Worm (Caenorhabditis elegans) whole organism, L1 larva: ENCODE results near the gene ced-11.

Experiments
- C16A3.4 ChIP-seq: fragments of 150-350 bp; optimal IDR thresholded peaks from 2 replicates; lab custom pipeline; 2014; ENCODE audit warnings: missing biosample characterization, missing genetic modification characterization
- F16B12.6 ChIP-seq: fragments of 150-350 bp; optimal IDR thresholded peaks from 2 replicates; lab custom pipeline; 2014; ENCODE audit warnings: missing biosample characterization, missing genetic modification characterization
- Y116A8C.19 ChIP-seq: sonication (generic microtip); optimal IDR thresholded peaks from 2 replicates; lab custom pipeline; 2016; ENCODE audit warnings: missing compliant biosample characterization, missing genetic modification characterization, borderline replicate concordance
- ama-1 ChIP-seq: fragments of 150-350 bp; optimal IDR thresholded peaks from 2 replicates; lab custom pipeline; 2014
- blmp-1 ChIP-seq: fragments of 150-350 bp; optimal IDR thresholded peaks from 2 replicates; lab custom pipeline; 2014; ENCODE audit warnings: missing biosample characterization, missing genetic modification characterization
- ceh-8 ChIP-seq: fragments of 200-800 bp; sonication (Bioruptor generic); optimal IDR thresholded peaks from 2 replicates; lab custom pipeline; 2018; ENCODE audit warnings: mild to moderate bottlenecking, missing genetic modification characterization, moderate library complexity, missing compliant biosample characterization
- dpl-1 ChIP-seq, 3 experiments: fragments of 150-350 bp in 2 of 3; sonication (generic microtip) in 1 of 3; optimal IDR thresholded peaks; 2 replicates each; lab custom pipeline; 2014 to 2017; ENCODE audit warnings: missing biosample characterization in 3 of 3, missing genetic modification characterization in 3 of 3, missing genetic modification reagents in 3 of 3
- dsc-1 ChIP-seq: sonication (generic microtip); optimal IDR thresholded peaks from 2 replicates; lab custom pipeline; 2016; ENCODE audit warnings: mild to moderate bottlenecking, missing genetic modification characterization, missing compliant biosample characterization
- efl-1 ChIP-seq, 4 experiments: fragments of 150-350 bp; optimal IDR thresholded peaks in 3 of 4; peaks in 1 of 4; 1 replicate in 1 of 4; 2 replicates in 3 of 4; lab custom pipeline; 2014; ENCODE audit warnings: missing biosample characterization in 2 of 4, missing genetic modification characterization in 2 of 4, missing genetic modification reagents in 2 of 4
- ets-5 ChIP-seq: fragments of 200-800 bp; sonication (Bioruptor generic); IDR thresholded peaks from 2 replicates; pipeline ENCODE4 v1.3.6; 2022; ENCODE audit warnings: missing genetic modification characterization, missing compliant biosample characterization
- fkh-4 ChIP-seq: sonication (generic microtip); optimal IDR thresholded peaks from 2 replicates; lab custom pipeline; 2016; ENCODE audit warnings: missing compliant biosample characterization, missing genetic modification characterization, borderline replicate concordance
- fkh-8 ChIP-seq: sonication (generic microtip); optimal IDR thresholded peaks from 2 replicates; lab custom pipeline; 2016; ENCODE audit warnings: mild to moderate bottlenecking, missing genetic modification characterization, missing compliant biosample characterization
- irx-1 ChIP-seq: sonication (generic microtip); optimal IDR thresholded peaks from 2 replicates; lab custom pipeline; 2016; ENCODE audit warnings: missing genetic modification characterization, missing compliant biosample characterization
- jun-1 ChIP-seq: fragments of 150-350 bp; optimal IDR thresholded peaks from 2 replicates; lab custom pipeline; 2014; ENCODE audit warnings: missing biosample characterization, missing genetic modification reagents, missing genetic modification characterization
- lin-14 ChIP-seq: fragments of 200-800 bp; sonication (Bioruptor generic); optimal IDR thresholded peaks from 2 replicates; lab custom pipeline; 2018; ENCODE audit warnings: mild to moderate bottlenecking, missing genetic modification characterization, moderate library complexity, missing compliant biosample characterization
- lsy-2 ChIP-seq, 2 experiments: fragments of 150-350 bp; optimal IDR thresholded peaks; 2 replicates each; lab custom pipeline; 2014; ENCODE audit warnings: missing biosample characterization in 2 of 2, missing genetic modification characterization in 2 of 2
- nhr-11 ChIP-seq: fragments of 150-350 bp; optimal IDR thresholded peaks from 2 replicates; lab custom pipeline; 2014; ENCODE audit warnings: missing biosample characterization, missing genetic modification characterization
- nhr-12 ChIP-seq: sonication (generic microtip); optimal IDR thresholded peaks from 2 replicates; lab custom pipeline; 2017; ENCODE audit warnings: missing biosample characterization, missing genetic modification characterization
- nhr-47 ChIP-seq: sonication (generic microtip); optimal IDR thresholded peaks from 2 replicates; lab custom pipeline; 2016; ENCODE audit warnings: mild to moderate bottlenecking, missing genetic modification characterization, moderate library complexity, missing compliant biosample characterization
- nhr-71 ChIP-seq: sonication (generic microtip); optimal IDR thresholded peaks from 2 replicates; lab custom pipeline; 2016; ENCODE audit warnings: mild to moderate bottlenecking, missing genetic modification characterization, moderate library complexity, missing compliant biosample characterization
- nhr-76 ChIP-seq: sonication (generic microtip); optimal IDR thresholded peaks from 2 replicates; lab custom pipeline; 2017; ENCODE audit warnings: missing biosample characterization, missing genetic modification characterization
- nhr-85 ChIP-seq: sonication (generic microtip); peaks from one replicate; lab custom pipeline; 2016; ENCODE audit warnings: missing genetic modification characterization, inconsistent platforms, missing compliant biosample characterization
- pax-3 ChIP-seq: fragments of 200-800 bp; sonication (Bioruptor generic); optimal IDR thresholded peaks from 2 replicates; lab custom pipeline; 2018; ENCODE audit warnings: mild to moderate bottlenecking, missing genetic modification characterization, moderate library complexity, missing compliant biosample characterization
- rnt-1 ChIP-seq: sonication (generic microtip); optimal IDR thresholded peaks from 2 replicates; lab custom pipeline; 2016; ENCODE audit warnings: mild to moderate bottlenecking, missing genetic modification characterization, moderate library complexity, missing compliant biosample characterization
- skn-1 ChIP-seq: fragments of 150-350 bp; optimal IDR thresholded peaks from 2 replicates; lab custom pipeline; 2014; ENCODE audit warnings: missing biosample characterization, missing genetic modification characterization
- snpc-4 ChIP-seq: fragments of 150-350 bp; optimal IDR thresholded peaks from 2 replicates; lab custom pipeline; 2014; ENCODE audit warnings: missing biosample characterization, missing genetic modification characterization
- snu-23 ChIP-seq: sonication (generic microtip); optimal IDR thresholded peaks from 2 replicates; lab custom pipeline; 2016; ENCODE audit warnings: missing genetic modification characterization, missing compliant biosample characterization
- sox-4 ChIP-seq: sonication (generic microtip); optimal IDR thresholded peaks from 2 replicates; lab custom pipeline; 2016; ENCODE audit warnings: missing genetic modification characterization, missing compliant biosample characterization
- sptf-1 ChIP-seq: fragments of 150-350 bp; optimal IDR thresholded peaks from 2 replicates; lab custom pipeline; 2014; ENCODE audit warnings: missing biosample characterization, missing genetic modification characterization
- sup-37 ChIP-seq: fragments of 200-800 bp; sonication (Bioruptor generic); optimal IDR thresholded peaks from 2 replicates; lab custom pipeline; 2018; ENCODE audit warnings: mild to moderate bottlenecking, missing genetic modification characterization, missing compliant biosample characterization
- xbp-1 ChIP-seq: sonication (generic microtip); optimal IDR thresholded peaks from 2 replicates; lab custom pipeline; 2016; ENCODE audit warnings: missing genetic modification characterization, missing compliant biosample characterization
- zag-1 ChIP-seq: fragments of 150-350 bp; optimal IDR thresholded peaks from 2 replicates; lab custom pipeline; 2014; ENCODE audit warnings: missing biosample characterization, missing genetic modification characterization
- ztf-11 ChIP-seq, 2 experiments: sonication (generic microtip); optimal IDR thresholded peaks; 2 replicates each; lab custom pipeline; 2016 to 2017; ENCODE audit warnings: missing genetic modification characterization in 2 of 2, missing biosample characterization in 1 of 2, missing compliant biosample characterization in 1 of 2

Gene ced-11

DNA sequence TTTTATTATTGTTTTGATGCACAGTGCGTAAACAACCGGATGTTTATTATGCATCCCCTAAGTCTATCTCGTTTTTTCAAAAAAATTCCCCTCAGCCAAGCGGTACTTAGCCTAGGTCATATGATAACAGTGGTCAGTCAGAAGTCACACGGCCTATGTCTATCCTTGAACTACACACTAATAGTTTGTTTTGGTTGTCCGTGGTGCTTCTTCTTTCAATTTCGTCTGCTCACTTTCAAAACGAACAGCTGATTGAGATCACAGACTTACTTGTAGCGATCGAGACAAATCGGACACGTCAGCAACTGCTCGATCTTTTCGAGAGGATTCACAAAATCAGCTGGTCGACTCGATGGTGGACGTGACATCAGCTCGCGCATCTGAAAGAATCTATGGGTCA lies 33.6 kb downstream of the ced-11 start:
- TF ChIP-seq fkh-8 (tag; lab: Kevin White, UChicago) (no peak), snu-23 (no peak), sptf-1 (tag; lab: Kevin White, UChicago) (no peak), nhr-85 (tag; lab: Kevin White, UChicago) (no peak), Y116A8C.19 (tag; lab: Kevin White, UChicago) (no peak), C16A3.4 (tag; lab: Kevin White, UChicago) (no peak), zag-1 (tag; lab: Kevin White, UChicago) (no peak), xbp-1 (tag; lab: Kevin White, UChicago) (no peak), jun-1 (no peak), lin-14 (GFP tag; lab: Kevin White, UChicago) (peak; percentile 40), nhr-71 (tag; lab: Kevin White, UChicago) (peak; percentile 40), lsy-2 (tag; optimal IDR thresholded peaks at IDR 0.05; lab: Kevin White, UChicago) (peak in 1 of 2 experiments; percentile 42), efl-1 (optimal IDR thresholded peaks at IDR 0.05; lab: Kevin White, UChicago) (no peak), efl-1 (GFP tag; optimal IDR thresholded peaks at IDR 0.05 in 1 of 2; lab: Kevin White, UChicago) (peak; percentile 10 to 94), F16B12.6 (no peak), dpl-1 (GFP tag; optimal IDR thresholded peaks at IDR 0.05; lab: Kevin White, UChicago) (no peak), rnt-1 (tag; lab: Kevin White, UChicago) (peak; percentile 46), ets-5 (GFP tag; lab: Robert Waterston, UW) (no peak), nhr-76 (tag; lab: Kevin White, UChicago) (no peak), nhr-11 (tag; lab: Kevin White, UChicago) (no peak), snpc-4 (tag; lab: Kevin White, UChicago) (no peak), ama-1 (lab: Kevin White, UChicago) (no peak)

- no peak for TF ChIP-seq Y116A8C.19 (tag; lab: Kevin White, UChicago)
- TF ChIP-seq nhr-12 (tag; lab: Kevin White, UChicago): no peak
- TF ChIP-seq irx-1 (tag; lab: Kevin White, UChicago): no peak
- TF ChIP-seq rnt-1 (tag; lab: Kevin White, UChicago): peak; percentile 44
- peak; percentile 1 for TF ChIP-seq nhr-71 (tag; lab: Kevin White, UChicago)
- TF ChIP-seq ztf-11 (tag; optimal IDR thresholded peaks at IDR 0.05; lab: Kevin White, UChicago): no peak
- no peak for TF ChIP-seq jun-1
- TF ChIP-seq lsy-2 (tag; optimal IDR thresholded peaks at IDR 0.05; lab: Kevin White, UChicago): no peak
- TF ChIP-seq skn-1 (tag; lab: Kevin White, UChicago): no peak
- TF ChIP-seq, all 84 proteins: peak for 2
These were observed 34.5 kb downstream of the ced-11 start, which contains the start of gene nhl-1 for ce11 chrIII:9153809-9154208. nhl-1 (minus strand) TSS chrIII:9153909.

ce11 chrIII:9154766-9155165 lies 35.4 kb downstream of the ced-11 start, which contains the start of gene irld-34:
irld-34 (plus strand) TSS chrIII:9155066.
- peak; percentile 50 for TF ChIP-seq fkh-8 (tag; lab: Kevin White, UChicago)
- no peak for TF ChIP-seq ztf-11 (tag; optimal IDR thresholded peaks at IDR 0.05; lab: Kevin White, UChicago)

ce11 chrIII:9161553-9161952 lies 42.2 kb downstream of the ced-11 start, which contains the start of gene ptr-9:
ptr-9 (minus strand) TSS chrIII:9161653.
- no peak for TF ChIP-seq dsc-1 (tag; lab: Kevin White, UChicago)
- TF ChIP-seq ceh-8 (GFP tag; lab: Kevin White, UChicago): no peak
- peak; percentile 35 for TF ChIP-seq blmp-1
- no peak for TF ChIP-seq fkh-4 (tag; lab: Kevin White, UChicago)
- TF ChIP-seq, all 84 proteins: peak for 1

ce11 chrIII:9162634-9163118 lies 43.3 kb downstream of the ced-11 start, which contains the start of gene dgk-3:
dgk-3 (plus strand) TSS chrIII:9163068.
- TF ChIP-seq ets-5 (GFP tag; lab: Robert Waterston, UW) (no peak), nhr-47 (tag; lab: Kevin White, UChicago) (no peak), pax-3 (tag; lab: Kevin White, UChicago) (peak; percentile 58), dpl-1 (GFP tag; optimal IDR thresholded peaks at IDR 0.05; lab: Kevin White, UChicago) (no peak), sup-37 (GFP tag; lab: Kevin White, UChicago) (no peak), efl-1 (optimal IDR thresholded peaks at IDR 0.05; lab: Kevin White, UChicago) (no peak), efl-1 (GFP tag; optimal IDR thresholded peaks at IDR 0.05 in 1 of 2; lab: Kevin White, UChicago) (peak in 1 of 2 experiments; percentile 69), dsc-1 (tag; lab: Kevin White, UChicago) (peak; percentile 83), sox-4 (tag; lab: Kevin White, UChicago) (peak; percentile 38), fkh-8 (tag; lab: Kevin White, UChicago) (peak; percentile 44)
